Fruit fly (Drosophila melanogaster) whole organism, embryonic: ENCODE measurements around the gene Patr-1.
A peak's percentile ranks its signal among the peaks of the same experiment; 100 is the strongest.

ENCODE experiments used
- Awh ChIP-seq: fragments of 200-800 bp; sonication (Bioruptor generic); IDR thresholded peaks from 2 replicates; pipeline ENCODE4, ENCODE4 v1.3.6; 2022; ENCODE audit warnings: missing biosample characterization, missing genetic modification characterization
- Bgb ChIP-seq: fragments of 200-800 bp; sonication (Bioruptor generic); IDR thresholded peaks from 2 replicates; pipeline ENCODE4 v1.3.6; 2022; ENCODE audit warnings: missing biosample characterization, missing genetic modification characterization; ENCODE audit not compliant: partially characterized antibody
- Blimp-1 ChIP-seq: fragments of 200-800 bp; sonication (Bioruptor generic); optimal IDR thresholded peaks from 3 replicates; lab custom pipeline; 2018; ENCODE audit warnings: missing biosample characterization, missing genetic modification characterization, mild to moderate bottlenecking, moderate library complexity, missing genetic modification reagents
- CG10462 ChIP-seq: fragments of 200-800 bp; sonication (Bioruptor generic); optimal IDR thresholded peaks from 2 replicates; lab custom pipeline; 2016; ENCODE audit warnings: missing biosample characterization, missing genetic modification characterization
- CG10979 ChIP-seq: fragments of 200-800 bp; sonication (Bioruptor generic); optimal IDR thresholded peaks from 2 replicates; lab custom pipeline; 2018; ENCODE audit warnings: missing biosample characterization, mild to moderate bottlenecking, missing genetic modification characterization, moderate library complexity
- CG12104 ChIP-seq: fragments of 200-800 bp; sonication (Bioruptor generic); optimal IDR thresholded peaks from 3 replicates; lab custom pipeline; 2016; ENCODE audit warnings: missing biosample characterization, missing genetic modification characterization
- CG12391 ChIP-seq: fragments of 200-800 bp; sonication (Bioruptor generic); optimal IDR thresholded peaks from 3 replicates; lab custom pipeline; 2018; ENCODE audit warnings: missing biosample characterization, mild to moderate bottlenecking, missing genetic modification characterization, moderate library complexity
- CG12659 ChIP-seq: fragments of 200-800 bp; sonication (Bioruptor generic); optimal IDR thresholded peaks from 3 replicates; lab custom pipeline; 2017; ENCODE audit warnings: mild to moderate bottlenecking, missing biosample characterization, missing genetic modification reagents, missing genetic modification characterization
- CG13894 ChIP-seq: fragments of 200-800 bp; sonication (Bioruptor generic); optimal IDR thresholded peaks from 3 replicates; lab custom pipeline; 2018; ENCODE audit warnings: missing biosample characterization, mild to moderate bottlenecking, missing genetic modification characterization, moderate library complexity
- CG14441 ChIP-seq: fragments of 200-800 bp; sonication (Bioruptor generic); IDR thresholded peaks from 2 replicates; pipeline ENCODE4 v1.3.6; 2022; ENCODE audit warnings: missing biosample characterization, missing genetic modification characterization
- CG16779 ChIP-seq: fragments of 200-800 bp; sonication (Bioruptor generic); IDR thresholded peaks from 2 replicates; pipeline ENCODE4 v1.3.6; 2022; ENCODE audit warnings: missing biosample characterization, missing genetic modification characterization
- CG2202 ChIP-seq: fragments of 200-800 bp; sonication (Bioruptor generic); optimal IDR thresholded peaks from 2 replicates; lab custom pipeline; 2018; ENCODE audit warnings: missing biosample characterization, mild to moderate bottlenecking, missing genetic modification characterization
- CG30020 ChIP-seq: fragments of 200-800 bp; optimal IDR thresholded peaks from 2 replicates; lab custom pipeline; 2019; ENCODE audit warnings: missing biosample characterization, mild to moderate bottlenecking, missing genetic modification characterization, moderate library complexity
- CG3163 ChIP-seq: fragments of 200-800 bp; sonication (Bioruptor generic); optimal IDR thresholded peaks from 3 replicates; lab custom pipeline; 2016; ENCODE audit warnings: missing biosample characterization, missing genetic modification characterization
- CG4328 ChIP-seq: fragments of 200-800 bp; sonication (Bioruptor generic); optimal IDR thresholded peaks from 3 replicates; lab custom pipeline; 2017; ENCODE audit warnings: missing biosample characterization, missing genetic modification reagents, missing genetic modification characterization
- CG6791 ChIP-seq: fragments of 200-800 bp; sonication (Bioruptor generic); IDR thresholded peaks from 3 replicates; pipeline ENCODE4 v1.3.6; 2022; ENCODE audit warnings: missing biosample characterization, missing genetic modification characterization; ENCODE audit not compliant: partially characterized antibody
- CG8290 ChIP-seq, 3 experiments: fragments of 200-800 bp; sonication (Bioruptor generic); optimal IDR thresholded peaks; 2 replicates each; lab custom pipeline; 2016 to 2019; ENCODE audit warnings: missing biosample characterization in 3 of 3, missing genetic modification characterization in 3 of 3, mild to moderate bottlenecking in 2 of 3, moderate library complexity in 1 of 3
- CG9609 ChIP-seq: fragments of 200-800 bp; sonication (Bioruptor generic); optimal IDR thresholded peaks from 3 replicates; lab custom pipeline; 2016; ENCODE audit warnings: missing biosample characterization, missing genetic modification characterization
- CG9797 ChIP-seq: fragments of 200-800 bp; sonication (Bioruptor generic); optimal IDR thresholded peaks from 3 replicates; lab custom pipeline; 2018; ENCODE audit warnings: missing biosample characterization, mild to moderate bottlenecking, missing genetic modification characterization
- Lpt ChIP-seq: fragments of >200 bp; optimal IDR thresholded peaks from 2 replicates; lab custom pipeline; 2018; ENCODE audit warnings: missing biosample characterization, missing genetic modification characterization
- NC2β ChIP-seq: fragments of 200-800 bp; sonication (Bioruptor generic); optimal IDR thresholded peaks from 2 replicates; lab custom pipeline; 2016; ENCODE audit warnings: missing biosample characterization, missing genetic modification characterization
- NFAT ChIP-seq: fragments of 200-800 bp; sonication (Bioruptor generic); IDR thresholded peaks from 2 replicates; pipeline ENCODE4 v1.3.6; 2022; ENCODE audit warnings: missing biosample characterization, missing genetic modification characterization
- Rfx ChIP-seq: fragments of 200-800 bp; sonication (Bioruptor generic); IDR thresholded peaks from 2 replicates; pipeline ENCODE4 v1.3.6; 2022; ENCODE audit warnings: missing biosample characterization, missing genetic modification characterization
- Sry-δ ChIP-seq: fragments of 200-800 bp; sonication (Bioruptor generic); optimal IDR thresholded peaks from 2 replicates; lab custom pipeline; 2016; ENCODE audit warnings: missing biosample characterization, missing genetic modification characterization
- Trl ChIP-seq, 3 experiments: fragments of >200 bp in 2 of 3; fragments of 200-800 bp in 1 of 3; sonication (Bioruptor generic) in 1 of 3; optimal IDR thresholded peaks; 2 replicates in 1 of 3; 3 replicates in 2 of 3; lab custom pipeline; 2016 to 2017; ENCODE audit warnings: missing biosample characterization in 1 of 3, missing genetic modification characterization in 1 of 3
- caup ChIP-seq: fragments of 200-800 bp; sonication (Bioruptor generic); optimal IDR thresholded peaks from 3 replicates; lab custom pipeline; 2017; ENCODE audit warnings: missing biosample characterization, mild to moderate bottlenecking, missing genetic modification characterization, moderate library complexity; ENCODE audit not compliant: severe bottlenecking
- crc ChIP-seq: fragments of 200-800 bp; sonication (Bioruptor generic); optimal IDR thresholded peaks from 2 replicates; lab custom pipeline; 2016; ENCODE audit warnings: missing biosample characterization, missing genetic modification characterization
- cwo ChIP-seq: fragments of 200-800 bp; sonication (Bioruptor generic); optimal IDR thresholded peaks from 3 replicates; lab custom pipeline; 2017; ENCODE audit warnings: missing biosample characterization, missing genetic modification characterization, mild to moderate bottlenecking, moderate library complexity, missing genetic modification reagents
- dpn ChIP-seq, 2 experiments: fragments of 200-800 bp; sonication (Bioruptor generic); optimal IDR thresholded peaks; 3 replicates each; lab custom pipeline; 2016; ENCODE audit warnings: missing biosample characterization in 2 of 2, missing genetic modification characterization in 2 of 2
- eyg ChIP-seq: fragments of 200-800 bp; sonication (Bioruptor generic); optimal IDR thresholded peaks from 3 replicates; lab custom pipeline; 2016; ENCODE audit warnings: missing biosample characterization, missing genetic modification characterization
- gro ChIP-seq: fragments of 200-800 bp; sonication (Bioruptor generic); optimal IDR thresholded peaks from 2 replicates; lab custom pipeline; 2016; ENCODE audit warnings: missing biosample characterization, missing genetic modification characterization
- hb ChIP-seq: fragments of 200-800 bp; sonication (Bioruptor generic); IDR thresholded peaks from 3 replicates; pipeline ENCODE4 v1.3.6; 2022; ENCODE audit warnings: missing biosample characterization, missing genetic modification characterization; ENCODE audit not compliant: partially characterized antibody
- mam ChIP-seq: fragments of 200-800 bp; sonication (Bioruptor generic); optimal IDR thresholded peaks from 3 replicates; lab custom pipeline; 2016; ENCODE audit warnings: missing biosample characterization, missing genetic modification characterization
- nmo ChIP-seq: fragments of 200-800 bp; sonication (Bioruptor generic); optimal IDR thresholded peaks from 2 replicates; lab custom pipeline; 2018; ENCODE audit warnings: missing biosample characterization, mild to moderate bottlenecking, missing genetic modification characterization, moderate library complexity
- scrt ChIP-seq: fragments of 200-800 bp; sonication (Bioruptor generic); optimal IDR thresholded peaks from 2 replicates; lab custom pipeline; 2018; ENCODE audit warnings: missing biosample characterization, mild to moderate bottlenecking, missing genetic modification characterization, moderate library complexity
- seq ChIP-seq: fragments of 200-800 bp; sonication (Bioruptor generic); IDR thresholded peaks from 2 replicates; pipeline ENCODE4 v1.3.6; 2022; ENCODE audit warnings: missing biosample characterization, missing genetic modification characterization
- sim ChIP-seq: fragments of 200-800 bp; sonication (Bioruptor generic); IDR thresholded peaks from 2 replicates; pipeline ENCODE4 v1.3.6; 2022; ENCODE audit warnings: missing biosample characterization, missing genetic modification characterization
- sob ChIP-seq: fragments of 200-800 bp; sonication (Bioruptor generic); IDR thresholded peaks from 2 replicates; pipeline ENCODE4 v1.3.6; 2022; ENCODE audit warnings: missing biosample characterization, missing genetic modification characterization
- stc ChIP-seq: fragments of 200-800 bp; sonication (Bioruptor generic); IDR thresholded peaks from 2 replicates; pipeline ENCODE4 v1.3.6; 2022; ENCODE audit warnings: missing biosample characterization, missing genetic modification characterization
- tll ChIP-seq, 2 experiments: fragments of 200-800 bp in 1 of 2; fragments of >200 bp in 1 of 2; sonication (Bioruptor generic) in 1 of 2; optimal IDR thresholded peaks; 2 replicates each; lab custom pipeline; 2017 to 2019; ENCODE audit warnings: missing biosample characterization in 2 of 2, missing genetic modification characterization in 2 of 2, mild to moderate bottlenecking in 1 of 2, moderate library complexity in 1 of 2
- tna ChIP-seq: fragments of 200-800 bp; sonication (Bioruptor generic); IDR thresholded peaks from 2 replicates; pipeline ENCODE4 v1.3.6; 2022; ENCODE audit warnings: missing biosample characterization, missing genetic modification characterization; ENCODE audit not compliant: partially characterized antibody
- toy ChIP-seq: fragments of 200-800 bp; sonication (Bioruptor generic); IDR thresholded peaks from 2 replicates; pipeline ENCODE4 v1.3.6; 2022; ENCODE audit warnings: missing biosample characterization, missing genetic modification characterization
- ttk ChIP-seq: fragments of 200-800 bp; sonication (Bioruptor generic); IDR thresholded peaks from 2 replicates; pipeline ENCODE4 v2.1.2; 2022; ENCODE audit warnings: missing biosample characterization, missing genetic modification characterization
- twi ChIP-seq: fragments of 200-800 bp; optimal IDR thresholded peaks from 2 replicates; lab custom pipeline; 2019; ENCODE audit warnings: missing biosample characterization, mild to moderate bottlenecking, missing genetic modification characterization, moderate library complexity
- vvl ChIP-seq: fragments of 200-800 bp; sonication (Bioruptor generic); IDR thresholded peaks from 2 replicates; pipeline ENCODE4 v1.3.6; 2022; ENCODE audit warnings: missing biosample characterization, missing genetic modification characterization
- wdn ChIP-seq: fragments of 200-800 bp; sonication (Bioruptor generic); IDR thresholded peaks from 2 replicates; pipeline ENCODE4 v1.3.6; 2022; ENCODE audit warnings: missing biosample characterization, missing genetic modification characterization
- z ChIP-seq: fragments of 200-800 bp; sonication (Bioruptor generic); IDR thresholded peaks from 3 replicates; pipeline ENCODE4 v1.3.6; 2022; ENCODE audit warnings: missing biosample characterization, missing genetic modification characterization
- zen ChIP-seq: fragments of 200-800 bp; sonication (Bioruptor generic); optimal IDR thresholded peaks from 3 replicates; lab custom pipeline; 2018; ENCODE audit warnings: missing biosample characterization, mild to moderate bottlenecking, missing genetic modification characterization, moderate library complexity
- zen2 ChIP-seq: fragments of 200-800 bp; sonication (Bioruptor generic); IDR thresholded peaks from 3 replicates; pipeline ENCODE4 v1.3.6; 2022; ENCODE audit warnings: missing biosample characterization, missing genetic modification characterization; ENCODE audit not compliant: partially characterized antibody

The Patr-1 gene

DNA sequence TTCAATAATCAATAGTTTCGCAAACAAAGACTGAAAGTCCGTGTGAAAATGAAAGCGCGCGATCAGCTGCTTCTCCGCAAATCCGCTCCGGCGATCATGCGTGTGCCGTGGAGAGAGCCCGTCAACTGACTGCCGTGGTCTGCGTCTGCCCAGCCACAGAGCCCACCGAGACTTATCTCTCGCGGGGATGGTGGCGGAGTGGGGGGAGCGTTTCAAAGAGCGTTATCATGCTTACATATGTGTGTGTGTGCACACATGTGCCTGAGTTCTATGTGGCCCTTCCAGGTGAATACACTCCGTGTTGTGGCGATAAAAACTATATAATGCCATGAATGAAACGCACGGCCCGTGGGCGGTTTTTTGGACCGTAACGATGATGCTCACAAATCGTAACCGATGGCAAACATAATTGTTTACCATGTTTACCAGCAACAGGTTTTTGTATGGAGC lies 34.6 kb downstream of the Patr-1 start (continued):
- TF ChIP-seq cwo: peak; percentile 79
- TF ChIP-seq CG4328: no peak
- peak; percentile 36; the same call in 1 of the 2 replicates for TF ChIP-seq tna
- TF ChIP-seq CG30020 (tag; lab: Kevin White, UChicago): no peak
- peak; percentile 70 for TF ChIP-seq CG13894 (tag; lab: Kevin White, UChicago)
- TF ChIP-seq Sry-δ (GFP tag; lab: Kevin White, UChicago): no peak
- no peak for TF ChIP-seq crc (GFP tag; lab: Kevin White, UChicago)
- no peak for TF ChIP-seq zen2
- no peak for TF ChIP-seq wdn (GFP tag; lab: Robert Waterston, UW)
- no peak for TF ChIP-seq toy (GFP tag; lab: Robert Waterston, UW)
- peak; percentile 17 for TF ChIP-seq CG3163 (GFP tag; lab: Kevin White, UChicago)
- no peak for TF ChIP-seq Awh (GFP tag; lab: Robert Waterston, UW)
- no peak for TF ChIP-seq CG8290 (GFP tag; optimal IDR thresholded peaks at IDR 0.05; lab: Kevin White, UChicago)
- peak in 1 of 2 experiments; percentile 37 for TF ChIP-seq CG8290 (tag; optimal IDR thresholded peaks at IDR 0.05; lab: Kevin White, UChicago)
- no peak for TF ChIP-seq CG10979 (tag; lab: Kevin White, UChicago)
- TF ChIP-seq mam (GFP tag; lab: Kevin White, UChicago): no peak
- peak; percentile 4; the same call in 1 of the 2 replicates for TF ChIP-seq NFAT (GFP tag; lab: Robert Waterston, UW)
- TF ChIP-seq Blimp-1: no peak
- TF ChIP-seq twi (tag; lab: Kevin White, UChicago): peak; percentile 84
- no peak for TF ChIP-seq z (GFP tag; lab: Robert Waterston, UW)
- TF ChIP-seq eyg: no peak
- TF ChIP-seq CG12104 (GFP tag; lab: Kevin White, UChicago): no peak
- no peak for TF ChIP-seq ttk
- TF ChIP-seq dpn (GFP tag; optimal IDR thresholded peaks at IDR 0.05; lab: Kevin White, UChicago): no peak
- peak; percentile 51; the same call in 1 of the 2 replicates for TF ChIP-seq Bgb (GFP tag; lab: Robert Waterston, UW)
- TF ChIP-seq CG14441 (GFP tag; lab: Robert Waterston, UW): 0 out of 2 replicates have a peak, but pooled peaks have one; percentile 9
- no peak for TF ChIP-seq CG16779
- TF ChIP-seq CG10462 (GFP tag; lab: Kevin White, UChicago): no peak
- peak; percentile 54 for TF ChIP-seq gro (GFP tag; lab: Kevin White, UChicago)
- no peak for TF ChIP-seq Lpt
- TF ChIP-seq vvl: peak; percentile 38; the same call in 1 of the 2 replicates
- TF ChIP-seq CG9797 (GFP tag; lab: Kevin White, UChicago): no peak
- TF ChIP-seq NC2β (GFP tag; lab: Kevin White, UChicago): no peak
- peak; percentile 15 for TF ChIP-seq caup (GFP tag; lab: Kevin White, UChicago)
- TF ChIP-seq CG9609: no peak
- TF ChIP-seq CG12659 (GFP tag; lab: Kevin White, UChicago): no peak
- no peak for TF ChIP-seq nmo
- TF ChIP-seq Trl (optimal IDR thresholded peaks at IDR 0.05; lab: Kevin White, UChicago): peak; percentile 39 to 45
- TF ChIP-seq Trl (GFP tag; optimal IDR thresholded peaks at IDR 0.05; lab: Kevin White, UChicago): peak; percentile 5
- no peak for TF ChIP-seq CG12391
- peak; percentile 23 for TF ChIP-seq scrt (GFP tag; lab: Kevin White, UChicago)
- no peak for TF ChIP-seq CG2202 (tag; lab: Kevin White, UChicago)
- TF ChIP-seq zen (tag; lab: Kevin White, UChicago): no peak
- TF ChIP-seq sob (GFP tag; lab: Robert Waterston, UW): peak; percentile 58
- no peak for TF ChIP-seq CG6791 (GFP tag; lab: Robert Waterston, UW)
- TF ChIP-seq tll (GFP tag; optimal IDR thresholded peaks at IDR 0.05; lab: Kevin White, UChicago): no peak
- peak; percentile 29; the same call in 1 of the 2 replicates for TF ChIP-seq seq (GFP tag; lab: Robert Waterston, UW)
- TF ChIP-seq hb: no peak
- 0 out of 2 replicates have a peak, but pooled peaks have one; percentile 5 for TF ChIP-seq sim (GFP tag; lab: Robert Waterston, UW)
- peak; percentile 21; the same call in 1 of the 2 replicates for TF ChIP-seq stc (GFP tag; lab: Robert Waterston, UW)
- peak; percentile 19; the same call in 1 of the 2 replicates for TF ChIP-seq Rfx (GFP tag; lab: Robert Waterston, UW)
